Fruit fly (Drosophila melanogaster): ENCODE measurements around the gene Cyp4g15.
A peak's percentile ranks its signal among the peaks of the same experiment; 100 is the strongest.

Gene Cyp4g15

DNA sequence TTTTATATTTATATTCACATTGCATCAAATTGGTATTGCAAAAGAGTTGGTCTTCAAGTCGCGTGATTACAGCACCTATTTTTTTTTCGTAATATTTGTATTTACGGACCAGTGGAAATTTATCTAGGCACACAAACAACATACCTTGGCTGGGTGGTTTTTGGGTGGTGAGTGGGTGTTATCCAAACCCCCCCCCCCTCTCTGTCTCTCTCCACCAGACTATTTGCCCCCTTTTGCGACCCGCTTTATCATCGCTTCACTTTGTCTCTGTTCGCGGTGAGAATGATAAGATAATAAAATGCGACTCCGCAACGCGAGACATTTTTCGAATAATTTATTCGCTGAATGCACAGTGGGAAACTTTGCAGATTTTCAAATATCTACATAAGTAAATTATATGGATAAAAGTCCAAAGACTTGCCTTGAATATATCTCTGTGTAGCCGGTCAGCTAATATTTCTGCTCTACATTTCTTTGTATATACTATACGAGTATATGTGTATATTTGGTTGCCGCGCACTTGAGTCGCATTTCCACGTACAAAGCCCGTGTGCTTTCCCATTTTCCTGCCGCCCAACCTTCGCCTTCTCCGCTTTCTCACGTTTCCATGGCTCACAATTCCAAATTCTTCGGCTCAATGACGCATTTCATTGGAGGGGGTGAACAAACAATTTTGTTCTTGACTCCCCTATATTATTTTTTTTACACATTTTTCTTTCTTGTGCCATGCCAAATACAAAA is 24.5 kb downstream of the Cyp4g15 start:
- TF ChIP-seq noc (tag; optimal IDR thresholded peaks at IDR 0.05): peak; percentile 23

- TF ChIP-seq noc (tag; optimal IDR thresholded peaks at IDR 0.05): no peak
Measured at dm6 chrX:11503625-11504024, 26.8 kb downstream of the Cyp4g15 start.

- TF ChIP-seq noc (tag; optimal IDR thresholded peaks at IDR 0.05): no peak
Measured at dm6 chrX:11506210-11506609, 29.4 kb downstream of the Cyp4g15 start.

- TF ChIP-seq noc (tag; optimal IDR thresholded peaks at IDR 0.05): no peak
Measured at dm6 chrX:11510120-11510771, 33.4 kb downstream of the Cyp4g15 start.

- TF ChIP-seq noc (tag; optimal IDR thresholded peaks at IDR 0.05): no peak
Measured at dm6 chrX:11511299-11511698, 34.4 kb downstream of the Cyp4g15 start.

DNA sequence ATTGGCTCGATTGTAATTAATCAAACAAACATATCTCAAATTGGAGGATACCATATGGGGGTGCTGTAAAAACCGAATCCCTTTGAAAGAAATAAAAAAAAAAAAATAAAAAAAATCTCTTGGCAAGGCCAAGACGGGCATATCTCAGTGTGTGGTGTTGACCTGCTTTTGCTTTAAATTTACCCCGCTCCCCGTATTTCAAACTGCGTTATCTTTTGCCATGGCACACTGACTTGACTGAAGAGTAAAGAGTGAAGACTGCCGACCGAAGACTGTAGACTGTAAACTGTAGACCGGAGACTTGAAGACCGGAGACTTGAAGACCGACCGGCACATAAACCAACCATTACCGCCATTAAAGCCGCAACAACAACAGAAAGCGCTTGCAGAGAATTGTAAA is 35.1 kb downstream of the Cyp4g15 start:
- no peak for TF ChIP-seq noc (tag; optimal IDR thresholded peaks at IDR 0.05)

DNA sequence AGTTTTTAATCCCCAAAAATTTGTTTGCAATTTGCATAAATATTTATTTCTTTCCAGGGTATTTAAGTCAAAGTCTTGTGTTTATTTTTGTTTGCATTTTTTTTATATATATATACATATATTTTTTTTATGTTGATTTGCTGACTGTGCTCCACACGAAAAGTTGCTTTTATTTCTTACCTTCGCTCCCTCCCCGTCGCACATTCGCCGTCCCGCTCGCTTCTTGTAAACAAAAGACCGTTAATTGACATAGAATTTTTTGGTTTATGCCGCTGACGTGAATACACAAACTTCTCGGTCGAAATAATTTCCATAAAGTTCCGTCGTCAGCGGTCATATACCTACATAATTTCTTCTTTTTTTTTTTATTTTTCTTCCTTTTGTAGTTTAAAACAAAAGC is 36.0 kb downstream of the Cyp4g15 start:
- TF ChIP-seq noc (tag; optimal IDR thresholded peaks at IDR 0.05): no peak

dm6 chrX:11515550-11515949 is 38.7 kb downstream of the Cyp4g15 start:
- no peak for TF ChIP-seq noc (tag; optimal IDR thresholded peaks at IDR 0.05)

- TF ChIP-seq noc (tag; optimal IDR thresholded peaks at IDR 0.05): no peak
Measured at dm6 chrX:11517295-11517694, 40.4 kb downstream of the Cyp4g15 start.

- peak; percentile 87 for TF ChIP-seq noc (tag; optimal IDR thresholded peaks at IDR 0.05)
Measured at dm6 chrX:11518435-11518834, 41.6 kb downstream of the Cyp4g15 start.

DNA sequence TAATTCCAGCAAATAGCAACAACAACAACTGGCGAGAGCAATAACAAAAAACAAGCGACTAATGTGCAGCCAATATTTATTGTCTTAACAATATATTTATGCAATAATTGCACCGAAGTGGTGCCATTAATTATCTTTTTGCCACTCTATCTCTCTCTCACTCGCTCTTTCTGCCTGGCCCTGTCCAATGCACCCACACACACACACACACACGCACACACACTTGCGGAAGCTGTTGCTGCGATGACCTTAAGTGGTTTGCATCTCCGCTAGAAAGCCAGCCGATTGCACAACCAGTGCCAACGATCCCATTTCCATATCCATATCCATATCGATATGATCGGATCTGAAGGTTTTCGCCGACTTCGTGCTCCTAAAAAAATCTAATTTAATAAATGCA is 43.4 kb downstream of the Cyp4g15 start:
- no peak for TF ChIP-seq noc (tag; optimal IDR thresholded peaks at IDR 0.05)

DNA sequence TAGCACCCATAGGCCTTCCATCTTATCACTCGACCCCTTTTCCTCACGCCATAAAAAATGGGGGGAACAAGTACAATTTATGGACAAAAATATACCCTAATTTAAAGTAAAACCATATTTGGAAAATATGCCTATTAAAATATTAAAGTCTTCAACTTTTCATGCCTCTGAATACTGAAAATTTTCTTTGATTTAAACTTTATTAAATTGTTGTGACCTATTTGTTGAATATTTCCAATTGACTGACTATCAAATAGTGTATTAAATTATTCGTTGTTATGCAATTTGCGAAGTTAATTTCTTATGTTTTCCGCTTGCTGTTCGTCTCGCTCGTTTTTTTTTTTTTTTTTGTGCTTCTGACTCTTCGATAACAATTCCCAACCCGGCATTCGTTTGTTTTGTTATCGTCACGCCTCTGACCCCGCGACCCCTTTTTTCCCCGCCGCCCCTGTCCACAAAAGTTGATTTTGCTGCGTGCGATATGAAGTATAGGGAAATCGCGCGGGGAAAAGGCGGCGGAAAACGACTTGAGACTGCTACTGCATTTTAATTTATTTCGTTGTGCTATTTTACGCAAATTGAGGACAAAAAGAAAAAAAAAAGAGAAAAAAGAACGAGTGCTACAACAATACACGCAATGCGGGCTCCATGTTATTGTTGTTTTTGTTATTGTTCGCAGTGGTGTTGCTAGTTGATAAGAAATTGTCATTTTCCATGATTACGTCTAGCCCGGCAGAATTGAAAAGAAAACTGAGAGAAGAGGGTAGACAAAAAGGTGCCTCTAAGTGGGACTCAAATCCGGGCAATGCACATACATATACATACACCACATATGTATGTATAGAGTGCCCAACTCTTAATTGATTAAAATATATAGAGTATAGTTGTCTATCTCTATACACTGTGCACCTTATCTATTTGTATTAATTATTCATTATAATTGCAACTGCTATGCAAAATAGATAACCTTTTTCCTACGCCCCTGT is 45.0 kb downstream of the Cyp4g15 start:
- peak; percentile 25 for TF ChIP-seq noc (tag; optimal IDR thresholded peaks at IDR 0.05)

DNA sequence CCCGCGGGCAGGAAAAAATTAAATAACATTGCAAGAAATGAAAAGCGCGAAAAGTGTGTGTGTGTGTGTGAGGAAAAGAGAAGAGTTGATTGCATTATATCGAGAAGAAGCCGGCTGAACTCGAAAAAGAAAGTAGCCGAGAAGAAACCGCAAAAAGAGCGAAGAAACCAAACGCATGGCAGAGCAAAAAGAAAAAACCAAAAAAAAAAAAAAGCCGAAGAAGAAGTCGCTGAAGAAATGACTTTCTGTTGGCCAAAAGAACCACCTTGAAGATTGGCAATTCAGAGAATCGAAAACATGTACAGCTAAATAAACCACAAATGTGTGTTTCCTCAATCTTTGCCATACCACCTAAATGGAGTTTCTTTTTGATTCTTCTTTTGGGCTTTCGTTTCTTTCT is 47.1 kb downstream of the Cyp4g15 start:
- TF ChIP-seq noc (tag; optimal IDR thresholded peaks at IDR 0.05): no peak

DNA sequence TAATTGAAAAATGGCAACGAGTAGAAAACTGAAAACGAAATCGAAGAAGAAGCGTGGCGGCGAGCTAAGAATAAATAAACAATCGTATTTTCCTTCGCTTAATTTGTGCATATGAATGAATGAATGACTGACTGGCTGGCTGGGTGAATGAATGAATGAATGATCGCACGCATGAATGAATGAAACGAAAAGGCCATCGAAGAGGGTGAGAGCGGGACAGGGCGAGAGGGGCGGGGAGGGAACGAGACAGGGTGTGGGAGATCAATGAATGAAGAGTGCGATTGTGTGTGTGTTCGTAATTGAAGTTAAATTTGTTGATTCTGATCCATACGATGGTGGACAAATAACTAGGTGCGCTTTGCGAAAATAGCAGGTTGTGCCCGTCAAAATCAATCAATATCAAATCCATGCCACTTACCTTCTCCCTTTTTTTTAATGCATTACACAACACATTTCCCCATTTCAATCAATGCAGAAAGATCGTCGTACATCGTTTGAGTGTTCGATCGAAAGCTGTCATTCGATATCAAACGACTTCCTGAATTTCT is 50.3 kb downstream of the Cyp4g15 start:
- no peak for TF ChIP-seq noc (tag; optimal IDR thresholded peaks at IDR 0.05)

DNA sequence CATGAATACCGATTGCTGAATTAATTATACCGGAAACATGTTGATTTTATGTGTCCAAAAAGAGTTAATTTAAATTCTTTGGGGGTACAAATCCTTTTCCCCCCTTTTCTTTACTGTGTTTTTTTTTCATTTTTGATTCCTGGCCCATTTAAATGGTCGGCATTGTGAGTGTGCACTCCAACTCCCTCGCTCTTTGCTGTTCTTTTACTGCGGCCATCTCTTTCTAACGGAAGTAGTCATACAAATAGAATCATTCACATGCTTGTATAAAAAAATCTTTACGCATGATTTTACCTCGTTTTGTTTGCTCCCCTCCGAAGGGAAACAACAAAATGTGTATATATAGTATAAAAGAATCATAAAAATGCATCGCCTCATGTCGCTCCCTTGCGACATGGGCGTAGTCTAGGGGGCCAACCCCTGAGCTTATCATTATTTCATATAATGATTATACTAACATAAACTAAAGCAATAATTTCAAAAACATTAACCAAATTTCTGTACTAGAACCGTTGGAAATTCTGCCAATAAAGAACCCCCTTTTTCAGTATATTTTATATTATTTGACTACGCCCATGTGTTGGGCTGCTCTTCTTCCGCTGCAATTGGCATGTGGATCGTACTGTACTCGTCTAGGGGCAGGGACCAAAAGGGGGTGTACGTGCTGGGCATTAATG is 51.3 kb downstream of the Cyp4g15 start:
- no peak for TF ChIP-seq noc (tag; optimal IDR thresholded peaks at IDR 0.05)
